Fruit fly (Drosophila melanogaster): ENCODE measurements around the gene Or67d.

dm6 chr3L:10224470-10225213 lies 48.4 kb upstream of the Or67d start:
- TF ChIP-seq psq (GFP tag; optimal IDR thresholded peaks at IDR 0.05) (no peak), Hr78 (GFP tag; optimal IDR thresholded peaks at IDR 0.05) (no peak), Myc (optimal IDR thresholded peaks at IDR 0.05) (no peak), h (GFP tag; optimal IDR thresholded peaks at IDR 0.05) (peak; percentile 20), woc (GFP tag; optimal IDR thresholded peaks at IDR 0.05) (no peak), usp (GFP tag; optimal IDR thresholded peaks at IDR 0.05) (no peak), Hr83 (GFP tag; optimal IDR thresholded peaks at IDR 0.05; ENCODE audit: poor library complexity, severe bottlenecking) (no peak), HLH106 (tag; optimal IDR thresholded peaks at IDR 0.05) (no peak), tai (GFP tag; optimal IDR thresholded peaks at IDR 0.05) (no peak), pan (optimal IDR thresholded peaks at IDR 0.05) (no peak)
